Worm (Caenorhabditis elegans): ENCODE data around the gene cdh-8.

cdh-8 gene

ce11 chrIV:379605-380004, 40.0 kb downstream of the cdh-8 start (continued):
- TF ChIP-seq madf-3 (GFP tag; IDR thresholded peaks at IDR 0.05): no peak
- TF ChIP-seq K12H6.12 (tag; optimal IDR thresholded peaks at IDR 0.05): no peak
- no peak for TF ChIP-seq die-1 (tag; optimal IDR thresholded peaks at IDR 0.05)
- TF ChIP-seq sea-2 (GFP tag; IDR thresholded peaks at IDR 0.05): no peak
- TF ChIP-seq ztf-28 (GFP tag; IDR thresholded peaks at IDR 0.05): no peak
- TF ChIP-seq hmg-1.2 (GFP tag; IDR thresholded peaks at IDR 0.05): no peak
- no peak for TF ChIP-seq snpc-3.4 (tag; optimal IDR thresholded peaks at IDR 0.05)
- no peak for TF ChIP-seq nhr-90 (tag; optimal IDR thresholded peaks at IDR 0.05)
- no peak for TF ChIP-seq madf-10 (tag; optimal IDR thresholded peaks at IDR 0.05)
- no peak for TF ChIP-seq attf-5 (GFP tag; optimal IDR thresholded peaks at IDR 0.05)
- no peak for TF ChIP-seq athp-1 (tag; optimal IDR thresholded peaks at IDR 0.05)
- TF ChIP-seq B0261.1 (tag; optimal IDR thresholded peaks at IDR 0.05): no peak
- no peak for TF ChIP-seq F57A8.1 (GFP tag; optimal IDR thresholded peaks at IDR 0.05)
- TF ChIP-seq unc-130 (GFP tag; optimal IDR thresholded peaks at IDR 0.05): peak; percentile 52
- no peak for TF ChIP-seq C06A6.2 (GFP tag; conservative IDR thresholded peaks at IDR 0.05)
- no peak for TF ChIP-seq nfya-1 (tag; optimal IDR thresholded peaks at IDR 0.05; ENCODE audit: borderline replicate concordance, insufficient read depth)
- TF ChIP-seq rpc-1 (optimal IDR thresholded peaks at IDR 0.05): no peak
- TF ChIP-seq rpc-1 (tag; optimal IDR thresholded peaks at IDR 0.05): no peak
- no peak for TF ChIP-seq zfh-2 (GFP tag; conservative IDR thresholded peaks at IDR 0.05)
- no peak for TF ChIP-seq ztf-25 (GFP tag; IDR thresholded peaks at IDR 0.05)
- TF ChIP-seq attf-3 (GFP tag; conservative IDR thresholded peaks at IDR 0.05): no peak
- no peak for TF ChIP-seq ccch-3 (GFP tag; optimal IDR thresholded peaks at IDR 0.05)
- TF ChIP-seq snpc-1.3 (tag; optimal IDR thresholded peaks at IDR 0.05; ENCODE audit: insufficient read depth): peak; percentile 37
- no peak for TF ChIP-seq C17E4.6 (GFP tag; IDR thresholded peaks at IDR 0.05)
- TF ChIP-seq rec-8 (tag; optimal IDR thresholded peaks at IDR 0.05): no peak
- TF ChIP-seq F37B4.10 (GFP tag; IDR thresholded peaks at IDR 0.05): no peak
- no peak for TF ChIP-seq nhr-27 (tag; optimal IDR thresholded peaks at IDR 0.05)
- TF ChIP-seq bed-1 (GFP tag; IDR thresholded peaks at IDR 0.05): no peak

- TF ChIP-seq nhr-80 (tag; optimal IDR thresholded peaks at IDR 0.05) (peak; percentile 82), tbp1 (GFP tag; optimal IDR thresholded peaks at IDR 0.05) (peak; percentile 2), pbrm-1 (GFP tag; IDR thresholded peaks at IDR 0.05) (0 out of 2 replicates have a peak, but pooled peaks have one; percentile 26), attf-5 (GFP tag; optimal IDR thresholded peaks at IDR 0.05) (peak; percentile 51), madf-6 (GFP tag; IDR thresholded peaks at IDR 0.05) (no peak)
Measured at ce11 chrIV:383135-383731, 43.6 kb downstream of the cdh-8 start, which contains the start of gene spl-1. Gene spl-1 (minus strand): TSS chrIV:383185.

- peak; percentile 94 for TF ChIP-seq nfyb-1 (GFP tag; IDR thresholded peaks at IDR 0.05)
- peak; percentile 68; the same call in 1 of the 2 replicates for TF ChIP-seq aptf-3 (GFP tag; IDR thresholded peaks at IDR 0.05)
- peak; percentile 35 for TF ChIP-seq gei-17 (GFP tag; optimal IDR thresholded peaks at IDR 0.05)
- peak; percentile 96 for TF ChIP-seq ztf-6 (GFP tag; IDR thresholded peaks at IDR 0.05)
- peak; percentile 95 for TF ChIP-seq egrh-3 (GFP tag; IDR thresholded peaks at IDR 0.05)
- peak; percentile 71 for TF ChIP-seq tbp1 (GFP tag; optimal IDR thresholded peaks at IDR 0.05)
- peak; percentile 61 for TF ChIP-seq repo-1 (tag; optimal IDR thresholded peaks at IDR 0.05)
- peak; percentile 48 for TF ChIP-seq die-1 (tag; optimal IDR thresholded peaks at IDR 0.05)
- peak; percentile 93 for TF ChIP-seq C06A6.2 (GFP tag; conservative IDR thresholded peaks at IDR 0.05)
- TF ChIP-seq tlf-1 (GFP tag; optimal IDR thresholded peaks at IDR 0.05): peak; percentile 88
- peak; percentile 99 for TF ChIP-seq Y95B8A.8 (GFP tag; IDR thresholded peaks at IDR 0.05)
- peak; percentile 75 for TF ChIP-seq zim-3 (tag; optimal IDR thresholded peaks at IDR 0.05)
- TF ChIP-seq let-526 (GFP tag; IDR thresholded peaks at IDR 0.05): peak; percentile 97
- TF ChIP-seq Y56A3A.18 (GFP tag; IDR thresholded peaks at IDR 0.05): peak; percentile 87
- TF ChIP-seq ceh-40 (GFP tag; IDR thresholded peaks at IDR 0.05): peak; percentile 53; the same call in 1 of the 2 replicates
- TF ChIP-seq Y53G8AR.9 (GFP tag; conservative IDR thresholded peaks at IDR 0.05): peak; percentile 90
Measured at ce11 chrIV:385150-385937, 45.7 kb downstream of the cdh-8 start, which contains the start of gene rps-24. Gene rps-24 (plus strand): TSS chrIV:385887.

All from whole organism, young adult.